Worm (Caenorhabditis elegans) whole organism, L3 larva: Measurements from ENCODE around the gene srw-115.

Experiments used
- R02D3.7 ChIP-seq: fragments of 150-350 bp; optimal IDR thresholded peaks from 2 replicates; lab custom pipeline; 2014; ENCODE audit warnings: missing biosample characterization, missing genetic modification characterization
- ceh-16 ChIP-seq: sonication (generic microtip); optimal IDR thresholded peaks from 2 replicates; lab custom pipeline; 2017; ENCODE audit warnings: missing biosample characterization, missing genetic modification characterization
- ceh-28 ChIP-seq: fragments of 150-350 bp; optimal IDR thresholded peaks from 2 replicates; lab custom pipeline; 2014; ENCODE audit warnings: missing biosample characterization, missing genetic modification reagents, missing genetic modification characterization
- ceh-9 ChIP-seq: sonication (generic microtip); optimal IDR thresholded peaks from 2 replicates; lab custom pipeline; 2018; ENCODE audit warnings: missing biosample characterization, missing genetic modification characterization
- daf-12 ChIP-seq: fragments of 150-350 bp; optimal IDR thresholded peaks from 2 replicates; lab custom pipeline; 2014; ENCODE audit warnings: missing biosample characterization, missing genetic modification reagents, missing genetic modification characterization
- egl-27 ChIP-seq: sonication (generic microtip); optimal IDR thresholded peaks from 4 replicates; lab custom pipeline; 2017; ENCODE audit warnings: missing biosample characterization, missing genetic modification reagents, missing genetic modification characterization
- egl-5 ChIP-seq: fragments of 150-350 bp; optimal IDR thresholded peaks from 2 replicates; lab custom pipeline; 2017; ENCODE audit warnings: missing biosample characterization, missing genetic modification reagents, missing genetic modification characterization, inconsistent platforms
- elt-1 ChIP-seq: fragments of 150-350 bp; optimal IDR thresholded peaks from 2 replicates; lab custom pipeline; 2014; ENCODE audit warnings: missing biosample characterization, missing genetic modification characterization
- elt-2 ChIP-seq: sonication (generic microtip); optimal IDR thresholded peaks from 2 replicates; lab custom pipeline; 2016; ENCODE audit warnings: missing genetic modification reagents, mild to moderate bottlenecking, missing genetic modification characterization, missing compliant biosample characterization
- elt-3 ChIP-seq, 3 experiments: fragments of 150-350 bp in 1 of 3; sonication (generic microtip) in 2 of 3; optimal IDR thresholded peaks; 2 replicates in 2 of 3; 4 replicates in 1 of 3; lab custom pipeline; 2014 to 2017; ENCODE audit warnings: missing biosample characterization in 3 of 3, missing genetic modification characterization in 3 of 3
- fkh-10 ChIP-seq: sonication (generic microtip); optimal IDR thresholded peaks from 2 replicates; lab custom pipeline; 2017; ENCODE audit warnings: missing biosample characterization, missing genetic modification reagents, missing genetic modification characterization
- fkh-2 ChIP-seq: fragments of 150-350 bp; optimal IDR thresholded peaks from 2 replicates; lab custom pipeline; 2014; ENCODE audit warnings: missing biosample characterization, missing genetic modification reagents, missing genetic modification characterization
- fos-1 ChIP-seq: fragments of 150-350 bp; optimal IDR thresholded peaks from 2 replicates; lab custom pipeline; 2014; ENCODE audit warnings: missing biosample characterization, missing genetic modification characterization
- jun-1 ChIP-seq: fragments of 150-350 bp; optimal IDR thresholded peaks from 2 replicates; lab custom pipeline; 2014; ENCODE audit warnings: missing biosample characterization, missing genetic modification reagents, missing genetic modification characterization
- lin-15B ChIP-seq: fragments of 150-350 bp; optimal IDR thresholded peaks from 2 replicates; lab custom pipeline; 2014; ENCODE audit warnings: missing biosample characterization, missing genetic modification characterization
- lin-39 ChIP-seq: fragments of 150-350 bp; optimal IDR thresholded peaks from 2 replicates; lab custom pipeline; 2018; ENCODE audit warnings: missing biosample characterization, missing genetic modification reagents, missing genetic modification characterization
- mdl-1 ChIP-seq: fragments of 150-350 bp; optimal IDR thresholded peaks from 2 replicates; lab custom pipeline; 2014; ENCODE audit warnings: missing biosample characterization, missing genetic modification characterization
- nhr-11 ChIP-seq: fragments of 150-350 bp; optimal IDR thresholded peaks from 2 replicates; lab custom pipeline; 2014; ENCODE audit warnings: missing biosample characterization, missing genetic modification characterization
- nhr-23 ChIP-seq: fragments of 150-350 bp; optimal IDR thresholded peaks from 2 replicates; lab custom pipeline; 2014; ENCODE audit warnings: missing biosample characterization, missing genetic modification reagents, missing genetic modification characterization
- nhr-237 ChIP-seq: fragments of 150-350 bp; optimal IDR thresholded peaks from 2 replicates; lab custom pipeline; 2014; ENCODE audit warnings: missing biosample characterization, missing genetic modification characterization
- nhr-25 ChIP-seq: sonication (generic microtip); optimal IDR thresholded peaks from 2 replicates; lab custom pipeline; 2017; ENCODE audit warnings: missing biosample characterization, missing genetic modification characterization
- nhr-43 ChIP-seq: sonication (generic microtip); optimal IDR thresholded peaks from 2 replicates; lab custom pipeline; 2016; ENCODE audit warnings: mild to moderate bottlenecking, missing genetic modification characterization, missing compliant biosample characterization; ENCODE audit not compliant: poor library complexity, severe bottlenecking
- nhr-67 ChIP-seq: fragments of 150-350 bp; optimal IDR thresholded peaks from 2 replicates; lab custom pipeline; 2014; ENCODE audit warnings: missing biosample characterization, missing genetic modification characterization
- nhr-76 ChIP-seq: fragments of 150-350 bp; sonication (generic microtip); optimal IDR thresholded peaks from 5 replicates; lab custom pipeline; 2014; ENCODE audit warnings: missing biosample characterization, missing genetic modification characterization
- nhr-77 ChIP-seq: fragments of 150-350 bp; optimal IDR thresholded peaks from 2 replicates; lab custom pipeline; 2014; ENCODE audit warnings: missing biosample characterization, missing genetic modification characterization
- pha-4 ChIP-seq: fragments of 150-350 bp; optimal IDR thresholded peaks from 2 replicates; lab custom pipeline; 2014; ENCODE audit warnings: missing biosample characterization, missing genetic modification reagents, missing genetic modification characterization
- pqm-1 ChIP-seq: fragments of 150-350 bp; optimal IDR thresholded peaks from 2 replicates; lab custom pipeline; 2017; ENCODE audit warnings: missing biosample characterization, missing genetic modification characterization, inconsistent platforms
- sea-2 ChIP-seq: fragments of 150-350 bp; sonication (generic microtip); optimal IDR thresholded peaks from 4 replicates; lab custom pipeline; 2014; ENCODE audit warnings: missing biosample characterization, missing genetic modification reagents, missing genetic modification characterization
- snpc-4 ChIP-seq: fragments of 150-350 bp; optimal IDR thresholded peaks from 2 replicates; lab custom pipeline; 2014; ENCODE audit warnings: missing biosample characterization, missing genetic modification characterization
- tbx-2 ChIP-seq: sonication (generic microtip); optimal IDR thresholded peaks from 2 replicates; lab custom pipeline; 2016; ENCODE audit warnings: mild to moderate bottlenecking, missing genetic modification characterization, missing compliant biosample characterization
- unc-39 ChIP-seq: sonication (generic microtip); optimal IDR thresholded peaks from 4 replicates; lab custom pipeline; 2017; ENCODE audit warnings: missing biosample characterization, missing genetic modification characterization
- zag-1 ChIP-seq: fragments of 150-350 bp; optimal IDR thresholded peaks from 2 replicates; lab custom pipeline; 2014; ENCODE audit warnings: missing biosample characterization, missing genetic modification characterization
- ztf-11 ChIP-seq: fragments of 150-350 bp; optimal IDR thresholded peaks from 2 replicates; lab custom pipeline; 2014; ENCODE audit warnings: missing biosample characterization, missing genetic modification characterization
- ztf-4 ChIP-seq: fragments of 150-350 bp; optimal IDR thresholded peaks from 2 replicates; lab custom pipeline; 2014; ENCODE audit warnings: missing biosample characterization, missing genetic modification characterization

srw-115 gene

ce11 chrV:2991485-2991884 is 2.2 kb downstream of the srw-115 start, which contains the start of gene srw-121:
TSS of gene srw-121 (minus strand) at chrV:2991585.
- TF ChIP-seq nhr-25 (tag; lab: Kevin White, UChicago) (no peak), nhr-237 (no peak), ceh-9 (tag; lab: Kevin White, UChicago) (no peak), elt-1 (tag; lab: Kevin White, UChicago) (no peak), egl-5 (tag; lab: Kevin White, UChicago) (no peak), fkh-10 (GFP tag; lab: Kevin White, UChicago) (no peak), zag-1 (no peak), ztf-4 (tag; lab: Kevin White, UChicago) (no peak), jun-1 (tag; lab: Kevin White, UChicago) (no peak), nhr-11 (no peak), nhr-23 (tag; lab: Kevin White, UChicago) (no peak), tbx-2 (tag; lab: Kevin White, UChicago) (no peak)

ce11 chrV:2987407-2987806 is 6.3 kb downstream of the srw-115 start, which contains the start of gene srh-85:
TSS of gene srh-85 (minus strand) at chrV:2987507.
- TF ChIP-seq ztf-11 (tag; lab: Kevin White, UChicago) (no peak), ceh-16 (tag; lab: Kevin White, UChicago) (no peak), egl-27 (tag; lab: Kevin White, UChicago) (no peak), elt-1 (tag; lab: Kevin White, UChicago) (no peak), ceh-28 (tag; lab: Kevin White, UChicago) (no peak), pha-4 (tag; lab: Kevin White, UChicago) (no peak), lin-15B (tag; lab: Kevin White, UChicago) (no peak), nhr-67 (no peak), pqm-1 (tag; lab: Kevin White, UChicago) (no peak), fkh-10 (GFP tag; lab: Kevin White, UChicago) (no peak)
- TF ChIP-seq, all 47 proteins: peak for 0

ce11 chrV:2985309-2985708 is 8.4 kb downstream of the srw-115 start, which contains the start of gene srw-139:
TSS of gene srw-139 (minus strand) at chrV:2985409.
- no peak for TF ChIP-seq nhr-77
- no peak for TF ChIP-seq ztf-4 (tag; lab: Kevin White, UChicago)
- TF ChIP-seq pqm-1 (tag; lab: Kevin White, UChicago): no peak
- no peak for TF ChIP-seq daf-12 (tag; lab: Kevin White, UChicago)
- TF ChIP-seq egl-5 (tag; lab: Kevin White, UChicago): no peak
- TF ChIP-seq elt-2: no peak
- TF ChIP-seq lin-39 (tag; lab: Kevin White, UChicago): no peak
- no peak for TF ChIP-seq ceh-28 (tag; lab: Kevin White, UChicago)
- TF ChIP-seq jun-1 (tag; lab: Kevin White, UChicago): no peak
- TF ChIP-seq fkh-2 (tag; lab: Kevin White, UChicago): no peak
- TF ChIP-seq snpc-4: no peak
- no peak for TF ChIP-seq nhr-67
- TF ChIP-seq mdl-1 (tag; lab: Kevin White, UChicago): no peak
- no peak for TF ChIP-seq ceh-9 (tag; lab: Kevin White, UChicago)
- no peak for TF ChIP-seq unc-39 (tag; lab: Kevin White, UChicago)
- TF ChIP-seq elt-3 (tag; optimal IDR thresholded peaks at IDR 0.05; lab: Kevin White, UChicago): no peak

- no peak for TF ChIP-seq pha-4 (tag; lab: Kevin White, UChicago)
- no peak for TF ChIP-seq ztf-11 (tag; lab: Kevin White, UChicago)
- no peak for TF ChIP-seq fos-1
- no peak for TF ChIP-seq elt-2
- TF ChIP-seq nhr-67: no peak
- no peak for TF ChIP-seq tbx-2 (tag; lab: Kevin White, UChicago)
- TF ChIP-seq sea-2: no peak
Observed at ce11 chrV:2983351-2983750, 10.4 kb downstream of the srw-115 start, which contains the start of gene srw-117. TSS of gene srw-117 (minus strand) at chrV:2983451.

ce11 chrV:2979978-2980377 is 13.7 kb downstream of the srw-115 start, which contains the start of gene srw-118:
TSS of gene srw-118 (minus strand) at chrV:2980078.
- TF ChIP-seq pqm-1 (tag; lab: Kevin White, UChicago) (no peak), elt-2 (no peak), fos-1 (no peak), nhr-43 (tag; lab: Kevin White, UChicago) (no peak), ceh-9 (tag; lab: Kevin White, UChicago) (no peak), zag-1 (no peak), R02D3.7 (tag; lab: Kevin White, UChicago) (no peak), nhr-76 (tag; lab: Kevin White, UChicago) (no peak)
